Fruit fly (Drosophila melanogaster): ENCODE measurements around the gene CG17751.

dm6 chr3R:19642893-19643270, 35.8 kb downstream of the CG17751 start:
- TF ChIP-seq CG8478 (optimal IDR thresholded peaks at IDR 0.05), result no peak
- TF ChIP-seq CTCF (optimal IDR thresholded peaks at IDR 0.05), result no peak
